Worm (Caenorhabditis elegans): ENCODE results near the gene zig-13.

The zig-13 gene

DNA sequence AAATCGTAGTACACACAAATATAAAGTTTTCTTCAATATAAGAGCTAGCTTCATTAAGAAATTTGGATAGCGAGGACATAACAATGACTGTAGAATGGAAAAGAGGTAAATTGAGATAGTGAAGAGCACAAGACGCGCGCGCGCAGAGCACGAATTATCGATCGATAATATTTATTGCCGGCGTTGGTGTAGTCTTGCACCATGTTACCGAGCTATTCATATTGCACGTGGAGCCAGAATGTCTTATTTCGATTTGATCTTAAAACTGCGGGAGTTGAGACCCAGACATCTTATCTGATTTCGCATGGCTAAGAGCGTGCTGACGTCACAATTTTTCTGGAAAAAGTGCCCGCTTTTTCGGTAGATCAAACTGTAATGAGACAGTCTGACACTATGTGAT, 12.9 kb upstream of the zig-13 start, which contains the start of gene F40G9.18:
TSS of gene F40G9.18 (minus strand) at position 101 of the 400 bp plus-strand sequence.
- TF ChIP-seq nhr-12 (tag; optimal IDR thresholded peaks at IDR 0.05) (no peak), fos-1 (tag; optimal IDR thresholded peaks at IDR 0.05) (no peak), nhr-129 (tag; optimal IDR thresholded peaks at IDR 0.05) (no peak), mab-5 (tag; optimal IDR thresholded peaks at IDR 0.05) (no peak), peb-1 (tag; optimal IDR thresholded peaks at IDR 0.05) (no peak), lin-13 (GFP tag; optimal IDR thresholded peaks at IDR 0.05) (no peak), nhr-25 (tag; optimal IDR thresholded peaks at IDR 0.05) (no peak), dmd-4 (tag; optimal IDR thresholded peaks at IDR 0.05) (no peak), aly-2 (tag; optimal IDR thresholded peaks at IDR 0.05) (no peak), nhr-6 (tag; optimal IDR thresholded peaks at IDR 0.05) (no peak), F13H6.1 (tag; optimal IDR thresholded peaks at IDR 0.05) (no peak)

DNA sequence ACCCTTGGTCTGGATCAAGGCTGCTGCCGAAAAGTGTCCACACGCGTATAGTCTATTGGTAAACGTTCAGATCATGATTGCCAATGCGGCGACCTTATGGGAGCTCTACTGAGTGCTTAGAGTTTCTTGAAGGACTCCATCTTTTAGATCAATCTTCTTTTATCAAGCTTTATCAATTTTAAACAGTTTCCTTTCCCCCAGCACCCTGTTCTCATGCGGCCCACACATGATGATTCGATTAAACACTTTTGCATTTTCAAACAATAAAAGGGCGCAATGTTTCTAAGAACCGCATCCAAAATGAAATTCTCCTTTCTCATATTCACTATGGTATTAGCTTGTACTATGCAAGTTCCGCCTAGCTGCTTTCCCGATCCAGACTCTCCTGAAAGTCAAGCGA, 8.8 kb upstream of the zig-13 start, which contains the start of gene F40G9.7:
TSS of gene F40G9.7 (plus strand) at position 301 of the 400 bp plus-strand sequence.
- TF ChIP-seq egl-27 (tag; optimal IDR thresholded peaks at IDR 0.05), result no peak
- TF ChIP-seq elt-3 (tag; optimal IDR thresholded peaks at IDR 0.05), result no peak
- no peak for TF ChIP-seq lin-11 (tag; optimal IDR thresholded peaks at IDR 0.05)
- TF ChIP-seq nhr-23 (tag; optimal IDR thresholded peaks at IDR 0.05), result no peak
- no peak for TF ChIP-seq nhr-6 (tag; optimal IDR thresholded peaks at IDR 0.05)

DNA sequence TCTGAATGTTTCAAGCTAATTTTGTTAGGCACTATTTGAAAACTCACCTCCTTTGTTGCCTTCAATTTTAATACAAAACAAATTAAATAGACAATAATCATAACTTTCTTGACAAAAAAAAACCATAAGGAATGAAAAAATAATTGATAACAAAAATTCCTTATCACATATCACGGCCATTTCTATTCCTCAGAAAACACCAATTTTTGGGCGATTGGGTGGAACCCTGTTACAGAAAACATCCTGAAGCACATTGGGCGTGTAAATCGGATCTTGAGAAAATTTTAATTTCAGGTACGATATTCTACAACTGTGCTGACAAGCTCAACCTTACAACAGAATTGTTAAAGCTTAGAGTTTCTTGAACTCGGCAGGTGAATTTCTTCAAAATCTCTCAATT, 8.2 kb upstream of the zig-13 start, which contains the start of gene F40G9.8:
TSS of gene F40G9.8 (minus strand) at position 101 of the 400 bp plus-strand sequence.
- no peak for TF ChIP-seq sma-3 (GFP tag; optimal IDR thresholded peaks at IDR 0.05)

DNA sequence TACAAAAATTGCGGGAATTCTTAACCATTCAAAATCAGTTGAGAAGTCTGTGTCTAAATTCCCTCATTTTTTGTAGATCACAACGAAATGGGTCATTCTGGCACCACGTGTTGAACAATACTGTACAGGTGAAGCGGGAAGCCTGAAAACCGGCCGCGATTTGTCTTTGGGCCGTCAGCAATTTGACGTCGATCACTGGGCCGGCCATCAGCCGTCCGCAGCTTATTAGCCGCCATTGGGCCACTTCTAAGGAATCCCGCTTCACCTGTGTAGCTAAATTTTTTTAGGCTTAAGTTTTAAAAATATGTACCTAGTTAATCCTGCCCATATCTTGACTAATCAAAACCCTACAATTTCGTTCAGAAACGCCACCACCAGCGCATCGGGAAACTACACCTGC, 3.1 kb upstream of the zig-13 start:
- no peak for TF ChIP-seq ceh-82 (tag; optimal IDR thresholded peaks at IDR 0.05)
- TF ChIP-seq F13H6.1 (tag; optimal IDR thresholded peaks at IDR 0.05), result no peak
- no peak for TF ChIP-seq fos-1 (tag; optimal IDR thresholded peaks at IDR 0.05)
- no peak for TF ChIP-seq nhr-77 (tag; optimal IDR thresholded peaks at IDR 0.05)
- no peak for TF ChIP-seq zag-1 (tag; optimal IDR thresholded peaks at IDR 0.05)
- TF ChIP-seq mab-5 (tag; optimal IDR thresholded peaks at IDR 0.05), result no peak
- TF ChIP-seq ztf-11 (tag; optimal IDR thresholded peaks at IDR 0.05), result no peak
- no peak for TF ChIP-seq peb-1 (tag; optimal IDR thresholded peaks at IDR 0.05)
- TF ChIP-seq nhr-237 (tag; optimal IDR thresholded peaks at IDR 0.05), result no peak
- no peak for TF ChIP-seq nhr-10 (tag; optimal IDR thresholded peaks at IDR 0.05)
- no peak for TF ChIP-seq lin-11 (tag; optimal IDR thresholded peaks at IDR 0.05)
- TF ChIP-seq ama-1 (optimal IDR thresholded peaks at IDR 0.05), result no peak
- no peak for TF ChIP-seq nhr-23 (tag; optimal IDR thresholded peaks at IDR 0.05)
- TF ChIP-seq lin-39 (tag; optimal IDR thresholded peaks at IDR 0.05), result no peak
- no peak for TF ChIP-seq elt-3 (tag; optimal IDR thresholded peaks at IDR 0.05)
- no peak for TF ChIP-seq sem-4 (tag; optimal IDR thresholded peaks at IDR 0.05)
- TF ChIP-seq Y55F3AM.14 (GFP tag; optimal IDR thresholded peaks at IDR 0.05), result no peak
- no peak for TF ChIP-seq lsy-2 (tag; optimal IDR thresholded peaks at IDR 0.05)

DNA sequence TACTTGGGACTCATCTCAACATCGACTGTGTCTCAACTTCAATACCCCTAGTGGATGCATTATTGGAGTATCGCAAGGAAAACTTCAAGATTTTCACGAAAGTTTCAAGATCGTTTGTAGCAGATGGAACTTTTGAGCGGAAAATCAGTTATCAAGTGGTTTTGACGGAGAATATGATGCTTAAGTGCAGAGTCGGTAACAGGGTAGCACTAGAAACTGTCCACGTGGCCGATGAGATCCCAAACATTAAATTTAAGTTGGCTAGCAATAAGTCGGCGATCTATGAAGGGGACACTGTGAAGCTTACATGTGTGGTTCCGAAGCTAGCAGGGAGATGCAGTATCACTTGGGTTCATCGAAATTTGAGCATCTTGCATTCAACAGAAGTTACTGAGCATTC, 2.6 kb upstream of the zig-13 start:
- TF ChIP-seq crh-2 (tag; optimal IDR thresholded peaks at IDR 0.05) (no peak), elt-3 (tag; optimal IDR thresholded peaks at IDR 0.05) (no peak), nhr-11 (tag; optimal IDR thresholded peaks at IDR 0.05) (no peak), unc-39 (tag; optimal IDR thresholded peaks at IDR 0.05) (no peak), ztf-1 (GFP tag; conservative IDR thresholded peaks at IDR 0.05) (no peak), R02D3.7 (tag; optimal IDR thresholded peaks at IDR 0.05) (no peak), C34F6.9 (tag; optimal IDR thresholded peaks at IDR 0.05) (no peak), nhr-12 (tag; optimal IDR thresholded peaks at IDR 0.05) (no peak), nhr-6 (tag; optimal IDR thresholded peaks at IDR 0.05) (no peak), nhr-237 (tag; optimal IDR thresholded peaks at IDR 0.05) (no peak), lin-13 (GFP tag; optimal IDR thresholded peaks at IDR 0.05) (no peak), ceh-16 (tag; optimal IDR thresholded peaks at IDR 0.05) (no peak), nhr-21 (tag; optimal IDR thresholded peaks at IDR 0.05) (no peak), mbf-1 (tag; optimal IDR thresholded peaks at IDR 0.05) (no peak)
